Fruit fly (Drosophila melanogaster): ENCODE results near the gene cona.

DNA sequence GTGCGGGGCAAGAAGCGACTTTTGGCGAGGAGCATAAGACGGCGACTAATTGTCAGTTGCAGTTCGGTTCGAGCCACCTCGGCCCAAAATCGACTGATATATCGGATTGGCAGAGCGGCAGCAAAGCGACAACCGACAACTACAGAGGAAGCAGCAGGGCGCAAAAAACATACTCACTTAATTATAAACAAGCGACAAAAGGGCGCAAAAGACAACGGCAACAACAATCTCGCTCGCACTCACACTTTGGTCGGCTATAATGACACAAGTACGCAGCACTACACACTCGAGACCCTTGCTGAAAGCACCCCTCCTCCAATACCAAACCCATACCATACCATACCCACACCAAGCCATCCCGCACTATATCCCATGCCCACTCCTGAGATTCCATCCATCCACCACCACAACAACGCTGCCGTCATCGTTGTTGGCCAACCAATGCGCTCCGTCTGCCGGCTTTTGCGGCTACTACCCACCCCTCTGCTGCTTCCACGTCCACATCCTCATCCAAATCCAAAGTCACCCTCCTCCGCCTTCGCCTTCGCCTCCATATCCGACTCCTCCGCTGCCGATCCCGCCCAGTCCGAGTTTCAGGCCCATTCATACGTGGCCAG is 12.8 kb upstream of the cona start, which contains the start of gene gl:
- TF ChIP-seq pan (optimal IDR thresholded peaks at IDR 0.05) (no peak), psq (optimal IDR thresholded peaks at IDR 0.05) (no peak), usp (GFP tag; optimal IDR thresholded peaks at IDR 0.05) (no peak), EcR (GFP tag; optimal IDR thresholded peaks at IDR 0.05) (no peak)

All from whole organism.